Worm (Caenorhabditis elegans) whole organism, mixed stage, embryonic: ENCODE data around the gene Y46D2A.1.

ENCODE experiments used
- M03D4.4 ChIP-seq: sonication (generic microtip); optimal IDR thresholded peaks from 2 replicates; lab custom pipeline; 2017; ENCODE audit warnings: mild to moderate bottlenecking, missing genetic modification characterization, missing compliant biosample characterization
- blmp-1 ChIP-seq: fragments of 150-350 bp; optimal IDR thresholded peaks from 2 replicates; lab custom pipeline; 2014; ENCODE audit warnings: missing biosample characterization, missing genetic modification characterization
- ceh-43 ChIP-seq: fragments of 200-800 bp; sonication (Bioruptor generic); optimal IDR thresholded peaks from 2 replicates; lab custom pipeline; 2018; ENCODE audit warnings: mild to moderate bottlenecking, missing genetic modification characterization, moderate library complexity, missing compliant biosample characterization
- ces-1 ChIP-seq: fragments of 150-350 bp; optimal IDR thresholded peaks from 2 replicates; lab custom pipeline; 2014; ENCODE audit warnings: missing biosample characterization, missing genetic modification reagents, missing genetic modification characterization
- cnd-1 ChIP-seq: fragments of 200-800 bp; sonication (Bioruptor generic); optimal IDR thresholded peaks from 2 replicates; lab custom pipeline; 2018; ENCODE audit warnings: mild to moderate bottlenecking, missing genetic modification characterization, missing compliant biosample characterization
- drap-1 ChIP-seq: fragments of 200-800 bp; sonication (Bioruptor generic); optimal IDR thresholded peaks from 3 replicates; lab custom pipeline; 2018; ENCODE audit warnings: mild to moderate bottlenecking, missing genetic modification characterization, missing compliant biosample characterization
- elt-1 ChIP-seq: sonication (generic microtip); optimal IDR thresholded peaks from 2 replicates; lab custom pipeline; 2017; ENCODE audit warnings: missing genetic modification characterization, mild to moderate bottlenecking, missing compliant biosample characterization, antibody characterized with exemption, moderate library complexity, borderline replicate concordance; ENCODE audit not compliant: insufficient read depth
- elt-3 ChIP-seq: fragments of 150-350 bp; optimal IDR thresholded peaks from 2 replicates; lab custom pipeline; 2014; ENCODE audit warnings: missing biosample characterization, missing genetic modification characterization
- ham-2 ChIP-seq: fragments of 200-800 bp; sonication (Bioruptor generic); optimal IDR thresholded peaks from 2 replicates; lab custom pipeline; 2018; ENCODE audit warnings: mild to moderate bottlenecking, missing genetic modification characterization, missing compliant biosample characterization
- hlh-1 ChIP-seq: fragments of 150-350 bp; optimal IDR thresholded peaks from 2 replicates; lab custom pipeline; 2014; ENCODE audit warnings: missing biosample characterization, missing genetic modification reagents, missing genetic modification characterization
- lin-13 ChIP-seq: fragments of 150-350 bp; optimal IDR thresholded peaks from 2 replicates; lab custom pipeline; 2014; ENCODE audit warnings: missing biosample characterization, missing genetic modification characterization
- lin-32 ChIP-seq: fragments of 200-800 bp; sonication (Bioruptor generic); optimal IDR thresholded peaks from 2 replicates; lab custom pipeline; 2018; ENCODE audit warnings: mild to moderate bottlenecking, missing genetic modification characterization, missing compliant biosample characterization
- lsy-2 ChIP-seq: fragments of 150-350 bp; optimal IDR thresholded peaks from 2 replicates; lab custom pipeline; 2014; ENCODE audit warnings: missing biosample characterization, missing genetic modification characterization
- mab-5 ChIP-seq: fragments of 150-350 bp; optimal IDR thresholded peaks from 2 replicates; lab custom pipeline; 2014; ENCODE audit warnings: missing biosample characterization, missing genetic modification characterization
- mep-1 ChIP-seq: fragments of 150-350 bp; optimal IDR thresholded peaks from 2 replicates; lab custom pipeline; 2017; ENCODE audit warnings: missing biosample characterization, missing genetic modification reagents, missing genetic modification characterization, inconsistent platforms
- mls-2 ChIP-seq: sonication (generic microtip); optimal IDR thresholded peaks from 2 replicates; lab custom pipeline; 2016; ENCODE audit warnings: mild to moderate bottlenecking, missing genetic modification characterization, moderate library complexity, missing compliant biosample characterization
- nhr-12 ChIP-seq: fragments of 150-350 bp; optimal IDR thresholded peaks from 2 replicates; lab custom pipeline; 2014; ENCODE audit warnings: missing biosample characterization, missing genetic modification characterization
- nhr-2 ChIP-seq: fragments of 150-350 bp; optimal IDR thresholded peaks from 2 replicates; lab custom pipeline; 2014; ENCODE audit warnings: missing biosample characterization, missing genetic modification characterization
- nhr-237 ChIP-seq: fragments of 150-350 bp; optimal IDR thresholded peaks from 2 replicates; lab custom pipeline; 2014; ENCODE audit warnings: missing biosample characterization, missing genetic modification characterization
- nhr-28 ChIP-seq: fragments of 150-350 bp; optimal IDR thresholded peaks from 2 replicates; lab custom pipeline; 2014; ENCODE audit warnings: missing biosample characterization, missing genetic modification characterization
- nhr-76 ChIP-seq: sonication (generic microtip); optimal IDR thresholded peaks from 2 replicates; lab custom pipeline; 2017; ENCODE audit warnings: missing biosample characterization, missing genetic modification characterization
- pha-4 ChIP-seq: fragments of 150-350 bp; optimal IDR thresholded peaks from 2 replicates; lab custom pipeline; 2018; ENCODE audit warnings: missing biosample characterization, missing genetic modification reagents, missing genetic modification characterization
- sem-2 ChIP-seq: fragments of 200-800 bp; sonication (Bioruptor generic); optimal IDR thresholded peaks from 2 replicates; lab custom pipeline; 2018; ENCODE audit warnings: mild to moderate bottlenecking, missing genetic modification characterization, missing compliant biosample characterization
- snpc-4 ChIP-seq: fragments of 150-350 bp; optimal IDR thresholded peaks from 2 replicates; lab custom pipeline; 2014; ENCODE audit warnings: missing biosample characterization, missing genetic modification characterization
- sptf-1 ChIP-seq: sonication (generic microtip); optimal IDR thresholded peaks from 2 replicates; lab custom pipeline; 2017; ENCODE audit warnings: mild to moderate bottlenecking, missing genetic modification characterization, moderate library complexity, missing compliant biosample characterization
- tbx-8 ChIP-seq: fragments of 200-800 bp; sonication (Bioruptor generic); optimal IDR thresholded peaks from 2 replicates; lab custom pipeline; 2018; ENCODE audit warnings: mild to moderate bottlenecking, missing genetic modification characterization, moderate library complexity, missing compliant biosample characterization
- unc-120 ChIP-seq: sonication (generic microtip); optimal IDR thresholded peaks from 2 replicates; lab custom pipeline; 2017; ENCODE audit warnings: missing genetic modification characterization, missing compliant biosample characterization; ENCODE audit not compliant: poor library complexity, severe bottlenecking
- unc-39 ChIP-seq: fragments of 150-350 bp; optimal IDR thresholded peaks from 2 replicates; lab custom pipeline; 2014; ENCODE audit warnings: missing biosample characterization, missing genetic modification characterization
- zip-8 ChIP-seq: fragments of 150-350 bp; optimal IDR thresholded peaks from 2 replicates; lab custom pipeline; 2014; ENCODE audit warnings: missing biosample characterization, missing genetic modification characterization
- ztf-11 ChIP-seq: fragments of 150-350 bp; optimal IDR thresholded peaks from 2 replicates; lab custom pipeline; 2014; ENCODE audit warnings: missing biosample characterization, missing genetic modification characterization

Y46D2A.1 gene

DNA sequence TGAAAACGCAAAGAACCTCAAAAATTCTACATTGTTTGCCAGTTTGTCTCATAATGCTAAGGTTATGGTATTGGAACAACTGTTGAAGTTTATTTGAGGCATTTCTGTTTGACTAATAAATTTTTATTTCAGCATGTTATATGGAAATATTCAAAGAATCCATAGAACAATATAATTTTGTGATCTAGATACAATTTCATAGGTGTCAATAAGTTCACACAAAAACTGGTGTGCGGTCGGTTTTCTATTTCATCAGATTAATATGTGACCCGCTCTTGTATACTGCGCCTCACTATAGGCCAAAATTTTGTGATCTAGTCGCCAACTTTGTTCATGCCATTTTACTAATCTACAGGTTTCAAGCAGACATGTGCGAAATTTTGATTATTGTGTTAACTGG lies 22.9 kb upstream of the Y46D2A.1 start, which contains the start of gene btb-22:
Gene btb-22 (plus strand): TSS at position 301 of the 400 bp plus-strand sequence.
- TF ChIP-seq unc-120 (tag; lab: Kevin White, UChicago) (no peak), zip-8 (tag; lab: Kevin White, UChicago) (no peak), nhr-2 (tag; lab: Kevin White, UChicago) (no peak), tbx-8 (GFP tag; lab: Kevin White, UChicago) (no peak), mls-2 (tag; lab: Kevin White, UChicago) (no peak), sptf-1 (tag; lab: Kevin White, UChicago) (no peak), hlh-1 (tag; lab: Kevin White, UChicago) (no peak), M03D4.4 (tag; lab: Kevin White, UChicago) (no peak), lin-13 (tag; lab: Kevin White, UChicago) (no peak), ceh-43 (no peak)

DNA sequence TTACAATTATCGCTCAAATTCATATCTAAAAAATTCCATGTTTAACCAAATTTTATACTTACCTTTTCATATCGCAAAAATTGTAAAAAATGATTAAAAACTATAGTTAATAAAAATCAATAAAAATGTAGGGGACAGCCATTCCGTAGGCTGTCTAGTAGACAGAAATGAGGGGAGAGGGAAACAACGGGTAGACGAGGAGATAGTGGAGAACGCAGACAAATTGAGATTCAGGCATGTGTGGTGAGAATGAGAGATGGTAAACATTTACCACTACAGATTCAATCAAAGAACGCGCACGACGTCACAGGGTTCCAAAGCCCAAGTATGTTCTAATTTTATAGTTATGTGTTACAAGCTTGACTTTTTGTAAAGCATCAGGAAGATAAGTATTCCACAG lies 18.8 kb upstream of the Y46D2A.1 start:
- TF ChIP-seq ces-1 (GFP tag; lab: Kevin White, UChicago) (peak; percentile 45), mep-1 (tag; lab: Kevin White, UChicago) (no peak), pha-4 (tag; lab: Kevin White, UChicago) (peak; percentile 21)

DNA sequence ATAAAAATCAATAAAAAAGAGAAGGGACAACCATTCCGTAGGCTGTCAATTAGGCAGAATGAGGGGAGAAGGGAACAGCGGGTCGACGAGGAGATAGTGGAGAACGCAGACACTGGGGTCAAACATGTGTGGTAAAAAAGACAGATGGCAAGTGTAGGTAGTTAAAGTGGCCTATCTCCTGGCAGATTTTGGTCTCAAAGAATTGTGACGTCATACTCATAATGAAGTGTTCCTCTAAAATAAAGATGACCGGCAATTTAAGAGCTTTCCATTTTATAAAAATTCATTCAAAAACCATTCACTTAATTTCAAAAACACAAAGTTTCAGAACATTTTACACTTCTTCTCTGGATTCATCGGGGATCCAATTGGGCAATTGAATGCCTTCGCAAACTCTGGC lies 12.4 kb upstream of the Y46D2A.1 start:
- peak; percentile 80 for TF ChIP-seq zip-8 (tag; lab: Kevin White, UChicago)
- TF ChIP-seq cnd-1 (tag; lab: Kevin White, UChicago) = peak; percentile 60
- peak; percentile 44 for TF ChIP-seq lin-32

DNA sequence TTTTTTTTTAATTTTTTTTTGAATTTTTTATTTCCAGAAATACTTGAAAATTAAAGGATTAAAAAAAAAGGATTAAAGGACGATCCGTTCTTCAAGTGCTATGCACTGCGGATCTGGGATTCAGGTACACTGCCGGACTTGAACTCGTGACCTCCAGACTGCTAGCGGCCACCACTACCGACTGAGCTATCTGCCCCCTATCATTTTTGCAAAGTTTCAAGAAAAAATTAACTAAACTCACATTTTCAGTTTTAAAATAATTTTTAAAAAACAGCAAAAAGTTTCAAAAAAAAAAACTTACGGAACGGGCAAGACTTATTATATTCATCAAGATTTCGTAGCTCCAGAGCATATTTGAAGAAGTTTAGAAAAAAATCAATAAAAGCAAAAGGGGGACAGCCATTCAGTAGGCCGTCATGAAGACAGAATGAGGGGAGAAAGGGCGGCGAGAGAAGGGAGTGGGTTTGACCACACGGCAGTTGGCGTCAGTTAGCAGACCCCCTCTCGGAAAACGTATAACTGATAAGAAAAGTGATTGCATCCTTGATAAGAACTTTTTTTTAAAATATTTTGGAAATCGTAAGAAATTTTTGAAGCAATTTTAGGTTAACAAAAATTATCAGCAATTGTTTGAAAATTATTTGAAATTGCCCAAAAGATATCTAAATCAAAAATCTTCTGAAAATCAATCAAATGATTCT lies 11.2 kb upstream of the Y46D2A.1 start:
- TF ChIP-seq unc-120 (tag; lab: Kevin White, UChicago) (peak; percentile 4), hlh-1 (tag; lab: Kevin White, UChicago) (peak; percentile 72), zip-8 (tag; lab: Kevin White, UChicago) (no peak)

DNA sequence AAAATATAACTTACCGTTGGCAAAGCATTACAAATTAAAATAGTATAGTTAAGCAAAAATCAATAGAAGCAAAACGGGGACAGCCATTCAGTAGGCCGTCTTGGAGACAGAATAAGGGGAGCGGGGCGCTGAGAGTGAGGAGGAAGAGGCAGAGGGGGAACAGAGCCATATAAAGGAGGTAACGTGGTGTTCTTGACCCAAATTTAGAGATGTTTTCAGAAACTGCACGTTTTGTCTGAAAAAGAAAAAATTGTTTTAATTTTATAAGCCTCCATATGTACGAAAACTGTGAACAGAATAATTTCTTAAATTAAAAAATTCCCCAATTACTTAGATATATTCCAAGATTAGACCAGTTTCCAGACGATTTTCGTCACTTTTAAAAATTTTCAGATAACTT lies 8.9 kb upstream of the Y46D2A.1 start, which contains the start of gene F39E9.6:
Gene F39E9.6 (minus strand): TSS at position 101 of the 400 bp plus-strand sequence.
- no peak for TF ChIP-seq pha-4 (tag; lab: Kevin White, UChicago)
- no peak for TF ChIP-seq unc-39 (tag; lab: Kevin White, UChicago)
- no peak for TF ChIP-seq ceh-43
- no peak for TF ChIP-seq lin-32

DNA sequence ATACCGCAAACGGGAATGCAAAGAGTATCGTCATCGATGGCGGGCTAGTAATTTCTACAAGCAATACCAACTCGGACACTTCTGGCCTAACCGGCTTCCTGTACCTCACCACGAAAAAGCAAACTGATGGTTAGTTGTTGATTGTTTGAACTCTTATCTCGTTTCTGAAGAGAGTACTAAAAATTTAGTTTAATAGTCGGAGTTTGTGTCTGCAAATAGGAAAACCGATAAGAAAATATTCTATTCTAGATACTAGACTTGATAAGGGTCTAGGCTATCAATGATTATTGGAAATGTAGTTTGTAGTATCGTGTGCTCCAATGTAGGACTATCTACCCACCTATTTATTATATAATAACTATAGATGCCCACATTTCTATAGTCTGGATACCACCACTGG lies 3.5 kb upstream of the Y46D2A.1 start:
- no peak for TF ChIP-seq elt-3 (tag; lab: Kevin White, UChicago)
- no peak for TF ChIP-seq lin-32
- TF ChIP-seq nhr-28 (tag; lab: Kevin White, UChicago) = no peak
- no peak for TF ChIP-seq ces-1 (GFP tag; lab: Kevin White, UChicago)
- no peak for TF ChIP-seq lin-13 (tag; lab: Kevin White, UChicago)
- TF ChIP-seq drap-1 = no peak
- TF ChIP-seq mep-1 (tag; lab: Kevin White, UChicago) = no peak
- no peak for TF ChIP-seq elt-1 (tag; lab: Kevin White, UChicago)
- TF ChIP-seq ham-2 = no peak
- TF ChIP-seq mls-2 (tag; lab: Kevin White, UChicago) = no peak
- TF ChIP-seq unc-39 (tag; lab: Kevin White, UChicago) = no peak

DNA sequence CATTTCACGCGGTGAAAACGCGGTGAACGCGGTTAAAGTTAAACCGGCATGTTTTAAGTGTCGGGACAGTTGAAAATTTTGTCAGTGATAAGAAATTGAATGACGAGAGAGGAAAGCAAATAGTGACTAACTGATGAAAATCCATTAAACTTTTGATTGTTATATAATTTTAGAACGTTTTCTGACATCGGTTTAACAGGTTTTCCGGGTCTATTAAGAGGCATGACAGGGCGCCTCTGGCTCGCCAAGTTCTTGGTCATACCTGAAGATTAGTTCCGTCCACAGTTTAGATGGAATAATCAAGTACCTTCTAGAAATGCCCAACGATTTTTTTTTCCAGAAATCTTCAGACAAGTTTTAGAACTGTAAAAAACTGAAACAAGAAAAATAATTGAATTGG lies 822 bp downstream of the Y46D2A.1 start, which contains the start of gene Y46D2A.2:
Gene Y46D2A.2 (minus strand): TSS at position 101 of the 400 bp plus-strand sequence.
- TF ChIP-seq ztf-11 (tag; lab: Kevin White, UChicago) (no peak), sem-2 (GFP tag; lab: Kevin White, UChicago) (no peak), lsy-2 (tag; lab: Kevin White, UChicago) (no peak), ces-1 (GFP tag; lab: Kevin White, UChicago) (no peak), hlh-1 (tag; lab: Kevin White, UChicago) (no peak), ceh-43 (no peak), nhr-76 (tag; lab: Kevin White, UChicago) (no peak), nhr-28 (tag; lab: Kevin White, UChicago) (no peak), elt-3 (tag; lab: Kevin White, UChicago) (no peak), unc-120 (tag; lab: Kevin White, UChicago) (no peak), mab-5 (tag; lab: Kevin White, UChicago) (no peak), mls-2 (tag; lab: Kevin White, UChicago) (no peak), tbx-8 (GFP tag; lab: Kevin White, UChicago) (no peak), nhr-12 (tag; lab: Kevin White, UChicago) (no peak), ham-2 (no peak), blmp-1 (no peak), drap-1 (no peak), cnd-1 (tag; lab: Kevin White, UChicago) (no peak), snpc-4 (tag; lab: Kevin White, UChicago) (no peak), nhr-237 (tag; lab: Kevin White, UChicago) (no peak)
